Fruit fly (Drosophila melanogaster) whole organism, prepupa: Measurements from ENCODE around the gene CG43658.

Experiments used
- CG10631 ChIP-seq: fragments of 200-800 bp; sonication (Bioruptor generic); optimal IDR thresholded peaks from 2 replicates; lab custom pipeline; 2016; ENCODE audit warnings: missing biosample characterization, missing genetic modification characterization
- CG11294 ChIP-seq: fragments of 200-800 bp; sonication (Bioruptor generic); IDR thresholded peaks from 2 replicates; pipeline ENCODE4 v1.3.6; 2022; ENCODE audit warnings: missing biosample characterization, missing genetic modification characterization
- CG11902 ChIP-seq: fragments of 200-800 bp; sonication (Bioruptor generic); optimal IDR thresholded peaks from 3 replicates; lab custom pipeline; 2016; ENCODE audit warnings: missing biosample characterization, missing genetic modification characterization
- CG16779 ChIP-seq: fragments of 200-800 bp; sonication (Bioruptor generic); optimal IDR thresholded peaks from 3 replicates; lab custom pipeline; 2017; ENCODE audit warnings: missing biosample characterization, mild to moderate bottlenecking, missing genetic modification characterization
- CG3032 ChIP-seq: fragments of 200-800 bp; optimal IDR thresholded peaks from 2 replicates; lab custom pipeline; 2019; ENCODE audit warnings: missing biosample characterization, mild to moderate bottlenecking, missing genetic modification characterization, moderate library complexity
- CG31627 ChIP-seq: fragments of 200-800 bp; sonication (Bioruptor generic); optimal IDR thresholded peaks from 3 replicates; lab custom pipeline; 2016; ENCODE audit warnings: missing biosample characterization, missing genetic modification characterization
- CG32006 ChIP-seq: fragments of 200-800 bp; sonication (Bioruptor generic); optimal IDR thresholded peaks from 3 replicates; lab custom pipeline; 2017; ENCODE audit warnings: missing biosample characterization, mild to moderate bottlenecking, missing genetic modification characterization
- CG34406 ChIP-seq: fragments of 200-800 bp; sonication (Bioruptor generic); optimal IDR thresholded peaks from 3 replicates; lab custom pipeline; 2016; ENCODE audit warnings: missing biosample characterization, missing genetic modification characterization
- CG3919 ChIP-seq: fragments of 200-800 bp; sonication (Bioruptor generic); optimal IDR thresholded peaks from 3 replicates; lab custom pipeline; 2016; ENCODE audit warnings: missing biosample characterization, missing genetic modification characterization
- CG4318 ChIP-seq: fragments of 200-800 bp; sonication (Bioruptor generic); optimal IDR thresholded peaks from 3 replicates; lab custom pipeline; 2017; ENCODE audit warnings: missing biosample characterization, mild to moderate bottlenecking, missing genetic modification characterization
- CG6163 ChIP-seq: fragments of 200-800 bp; sonication (Bioruptor generic); IDR thresholded peaks from 3 replicates; pipeline ENCODE4 v1.3.6; 2022; ENCODE audit warnings: missing biosample characterization, missing genetic modification characterization
- CG6276 ChIP-seq: fragments of 200-800 bp; sonication (Bioruptor generic); optimal IDR thresholded peaks from 2 replicates; lab custom pipeline; 2017; ENCODE audit warnings: missing biosample characterization, mild to moderate bottlenecking, missing genetic modification characterization
- CG6792 ChIP-seq: fragments of 200-800 bp; sonication (Bioruptor generic); optimal IDR thresholded peaks from 3 replicates; lab custom pipeline; 2016; ENCODE audit warnings: missing biosample characterization, missing genetic modification characterization
- CG6808 ChIP-seq: fragments of 200-800 bp; sonication (Bioruptor generic); optimal IDR thresholded peaks from 3 replicates; lab custom pipeline; 2017; ENCODE audit warnings: missing biosample characterization, missing genetic modification characterization, mild to moderate bottlenecking, moderate library complexity, missing genetic modification reagents
- CG6854 ChIP-seq: fragments of 200-800 bp; sonication (Bioruptor generic); optimal IDR thresholded peaks from 2 replicates; lab custom pipeline; 2017; ENCODE audit warnings: missing biosample characterization, mild to moderate bottlenecking, missing genetic modification characterization
- CG7368 ChIP-seq: fragments of 200-800 bp; sonication (Bioruptor generic); optimal IDR thresholded peaks from 3 replicates; lab custom pipeline; 2016; ENCODE audit warnings: missing biosample characterization, missing genetic modification characterization
- CG8119 ChIP-seq: fragments of 200-800 bp; sonication (Bioruptor generic); IDR thresholded peaks from 3 replicates; pipeline ENCODE4 v1.3.6; 2022; ENCODE audit warnings: missing biosample characterization, missing genetic modification characterization
- CG8319 ChIP-seq: fragments of 200-800 bp; sonication (Bioruptor generic); optimal IDR thresholded peaks from 3 replicates; lab custom pipeline; 2016; ENCODE audit warnings: missing biosample characterization, missing genetic modification characterization
- CG8632 ChIP-seq: fragments of 200-800 bp; sonication (Bioruptor generic); optimal IDR thresholded peaks from 3 replicates; lab custom pipeline; 2016; ENCODE audit warnings: missing biosample characterization, missing genetic modification characterization
- CG9139 ChIP-seq: fragments of 200-800 bp; sonication (Bioruptor generic); optimal IDR thresholded peaks from 3 replicates; lab custom pipeline; 2017; ENCODE audit warnings: missing biosample characterization, mild to moderate bottlenecking, missing genetic modification characterization
- Eip75B ChIP-seq: fragments of 200-800 bp; sonication (Bioruptor generic); optimal IDR thresholded peaks from 3 replicates; lab custom pipeline; 2016; ENCODE audit warnings: missing biosample characterization, missing genetic modification characterization
- Eip78C ChIP-seq: fragments of 200-800 bp; sonication (Bioruptor generic); peaks from one replicate; lab custom pipeline; 2016; ENCODE audit warnings: missing biosample characterization, missing genetic modification characterization
- Ets21C ChIP-seq: fragments of 200-800 bp; sonication (Bioruptor generic); optimal IDR thresholded peaks from 3 replicates; lab custom pipeline; 2016; ENCODE audit warnings: missing biosample characterization, missing genetic modification characterization
- Ets96B ChIP-seq: fragments of 200-800 bp; optimal IDR thresholded peaks from 2 replicates; lab custom pipeline; 2019; ENCODE audit warnings: missing biosample characterization, mild to moderate bottlenecking, missing genetic modification characterization, moderate library complexity
- Gug ChIP-seq: fragments of 200-800 bp; sonication (Bioruptor generic); IDR thresholded peaks from 2 replicates; pipeline ENCODE4 v1.3.6; 2022; ENCODE audit warnings: missing biosample characterization, missing genetic modification characterization
- Hr38 ChIP-seq: sonication (Bioruptor generic); optimal IDR thresholded peaks from 2 replicates; lab custom pipeline; 2016; ENCODE audit warnings: missing biosample characterization, missing genetic modification characterization
- Hr4 ChIP-seq: fragments of 200-800 bp; sonication (Bioruptor generic); optimal IDR thresholded peaks from 3 replicates; lab custom pipeline; 2016; ENCODE audit warnings: missing biosample characterization, missing genetic modification characterization
- Lpt ChIP-seq: fragments of 200-800 bp; sonication (Bioruptor generic); optimal IDR thresholded peaks from 3 replicates; lab custom pipeline; 2016; ENCODE audit warnings: missing biosample characterization, missing genetic modification characterization
- Met ChIP-seq: fragments of 200-800 bp; sonication (Bioruptor generic); optimal IDR thresholded peaks from 3 replicates; lab custom pipeline; 2016; ENCODE audit warnings: missing biosample characterization, missing genetic modification characterization
- OdsH ChIP-seq: fragments of 200-800 bp; sonication (Bioruptor generic); optimal IDR thresholded peaks from 3 replicates; lab custom pipeline; 2016; ENCODE audit warnings: missing biosample characterization, missing genetic modification characterization
- Smox ChIP-seq: fragments of 200-800 bp; sonication (Bioruptor generic); optimal IDR thresholded peaks from 3 replicates; lab custom pipeline; 2016; ENCODE audit warnings: missing biosample characterization, missing genetic modification characterization
- Sox102F ChIP-seq: fragments of 200-800 bp; sonication (Bioruptor generic); optimal IDR thresholded peaks from 2 replicates; lab custom pipeline; 2016; ENCODE audit warnings: missing biosample characterization, mild to moderate bottlenecking, missing genetic modification characterization
- achi ChIP-seq: fragments of 200-800 bp; sonication (Bioruptor generic); optimal IDR thresholded peaks from 3 replicates; lab custom pipeline; 2016; ENCODE audit warnings: missing biosample characterization, missing genetic modification characterization
- acj6 ChIP-seq: fragments of 200-800 bp; sonication (Bioruptor generic); optimal IDR thresholded peaks from 3 replicates; lab custom pipeline; 2016; ENCODE audit warnings: missing biosample characterization, missing genetic modification characterization
- cyc ChIP-seq: fragments of 200-800 bp; sonication (Bioruptor generic); optimal IDR thresholded peaks from 3 replicates; lab custom pipeline; 2016; ENCODE audit warnings: missing biosample characterization, missing genetic modification characterization
- dac ChIP-seq: fragments of 200-800 bp; sonication (Bioruptor generic); optimal IDR thresholded peaks from 2 replicates; lab custom pipeline; 2017; ENCODE audit warnings: missing biosample characterization, mild to moderate bottlenecking, missing genetic modification characterization
- dsx ChIP-seq: fragments of 200-800 bp; optimal IDR thresholded peaks from 3 replicates; lab custom pipeline; 2019; ENCODE audit warnings: missing biosample characterization, mild to moderate bottlenecking, missing genetic modification characterization, moderate library complexity; ENCODE audit not compliant: poor library complexity, severe bottlenecking
- eg ChIP-seq: fragments of 200-800 bp; sonication (Bioruptor generic); IDR thresholded peaks from 3 replicates; pipeline ENCODE4 v1.3.6; 2022; ENCODE audit warnings: missing biosample characterization, missing genetic modification characterization
- esn ChIP-seq: fragments of 200-800 bp; sonication (Bioruptor generic); optimal IDR thresholded peaks from 2 replicates; lab custom pipeline; 2016; ENCODE audit warnings: missing biosample characterization, mild to moderate bottlenecking, missing genetic modification characterization, moderate library complexity
- fd85E ChIP-seq: fragments of 200-800 bp; sonication (Bioruptor generic); optimal IDR thresholded peaks from 3 replicates; lab custom pipeline; 2016; ENCODE audit warnings: missing biosample characterization, missing genetic modification characterization
- lz ChIP-seq: fragments of 200-800 bp; sonication (Bioruptor generic); optimal IDR thresholded peaks from 3 replicates; lab custom pipeline; 2016; ENCODE audit warnings: missing biosample characterization, missing genetic modification characterization
- net ChIP-seq: fragments of 200-800 bp; sonication (Bioruptor generic); optimal IDR thresholded peaks from 3 replicates; lab custom pipeline; 2016; ENCODE audit warnings: missing biosample characterization, missing genetic modification characterization
- pdm3 ChIP-seq: fragments of 200-800 bp; sonication (Bioruptor generic); optimal IDR thresholded peaks from 3 replicates; lab custom pipeline; 2016; ENCODE audit warnings: missing biosample characterization, missing genetic modification characterization
- salr ChIP-seq, 2 experiments: fragments of 200-800 bp; sonication (Bioruptor generic); optimal IDR thresholded peaks; 3 replicates each; lab custom pipeline; 2016 to 2018; ENCODE audit warnings: missing biosample characterization in 2 of 2, missing genetic modification characterization in 2 of 2, mild to moderate bottlenecking in 1 of 2
- spab ChIP-seq: fragments of 200-800 bp; sonication (Bioruptor generic); optimal IDR thresholded peaks from 2 replicates; lab custom pipeline; 2017; ENCODE audit warnings: missing biosample characterization, mild to moderate bottlenecking, missing genetic modification characterization, missing genetic modification reagents
- svp ChIP-seq: fragments of 200-800 bp; sonication (Bioruptor generic); peaks from one replicate; lab custom pipeline; 2016; ENCODE audit warnings: missing biosample characterization, missing genetic modification characterization
- topi ChIP-seq: fragments of 200-800 bp; sonication (Bioruptor generic); optimal IDR thresholded peaks from 3 replicates; lab custom pipeline; 2016; ENCODE audit warnings: missing biosample characterization, missing genetic modification characterization
- vri ChIP-seq: fragments of 200-800 bp; sonication (Bioruptor generic); optimal IDR thresholded peaks from 3 replicates; lab custom pipeline; 2016; ENCODE audit warnings: missing biosample characterization, mild to moderate bottlenecking, missing genetic modification characterization

Gene CG43658

dm6 chrX:17550957-17551356, 10.0 kb downstream of the CG43658 start (continued):
- TF ChIP-seq CG31627 (GFP tag; lab: Kevin White, UChicago) (peak; percentile 47), pdm3 (peak; percentile 60), Hr4 (GFP tag; lab: Kevin White, UChicago) (peak; percentile 28), dsx (GFP tag; lab: Kevin White, UChicago) (peak; percentile 53), esn (GFP tag; lab: Kevin White, UChicago) (peak; percentile 74), spab (GFP tag; lab: Kevin White, UChicago) (peak; percentile 50), fd85E (GFP tag; lab: Kevin White, UChicago) (no peak), Ets96B (tag; lab: Kevin White, UChicago) (peak; percentile 48), topi (GFP tag; lab: Kevin White, UChicago) (peak; percentile 59), salr (GFP tag; optimal IDR thresholded peaks at IDR 0.05; lab: Kevin White, UChicago) (peak; percentile 1 to 10), CG32006 (GFP tag; lab: Kevin White, UChicago) (peak; percentile 53), Ets21C (GFP tag; lab: Kevin White, UChicago) (peak; percentile 13), CG8119 (GFP tag; lab: Robert Waterston, UW) (peak; percentile 64), Hr38 (GFP tag; lab: Kevin White, UChicago) (no peak), vri (GFP tag; lab: Kevin White, UChicago) (peak; percentile 47), net (GFP tag; lab: Kevin White, UChicago) (peak; percentile 32), CG3032 (tag; lab: Kevin White, UChicago) (peak; percentile 63), CG6163 (peak; percentile 85), eg (GFP tag; lab: Robert Waterston, UW) (peak; percentile 73), CG10631 (GFP tag; lab: Kevin White, UChicago) (peak; percentile 63), CG6276 (GFP tag; lab: Kevin White, UChicago) (no peak), svp (peak; percentile 90), CG6792 (GFP tag; lab: Kevin White, UChicago) (peak; percentile 57), Gug (GFP tag; lab: Robert Waterston, UW) (peak; percentile 29; the same call in 1 of the 2 replicates), CG34406 (GFP tag; lab: Kevin White, UChicago) (peak; percentile 54), CG4318 (GFP tag; lab: Kevin White, UChicago) (peak; percentile 22), Lpt (peak; percentile 10), Eip78C (peak; percentile 89), CG16779 (tag; lab: Kevin White, UChicago) (no peak), OdsH (GFP tag; lab: Kevin White, UChicago) (peak; percentile 62), lz (peak; percentile 62), achi (GFP tag; lab: Kevin White, UChicago) (peak; percentile 67), acj6 (peak; percentile 41), dac (GFP tag; lab: Kevin White, UChicago) (no peak), CG11294 (GFP tag; lab: Robert Waterston, UW) (no peak), CG11902 (GFP tag; lab: Kevin White, UChicago) (peak; percentile 8), Smox (GFP tag; lab: Kevin White, UChicago) (peak; percentile 65), CG3919 (peak; percentile 25)

- TF ChIP-seq CG9139 (GFP tag; lab: Kevin White, UChicago), result no peak
- TF ChIP-seq Smox (GFP tag; lab: Kevin White, UChicago), result peak; percentile 67
- TF ChIP-seq CG31627 (GFP tag; lab: Kevin White, UChicago), result peak; percentile 57
- TF ChIP-seq esn (GFP tag; lab: Kevin White, UChicago), result peak; percentile 69
- no peak for TF ChIP-seq CG11294 (GFP tag; lab: Robert Waterston, UW)
- no peak for TF ChIP-seq dsx (GFP tag; lab: Kevin White, UChicago)
- peak; percentile 33 for TF ChIP-seq Ets21C (GFP tag; lab: Kevin White, UChicago)
- no peak for TF ChIP-seq CG6854 (GFP tag; lab: Kevin White, UChicago)
- TF ChIP-seq CG4318 (GFP tag; lab: Kevin White, UChicago), result no peak
- TF ChIP-seq fd85E (GFP tag; lab: Kevin White, UChicago), result no peak
- peak; percentile 46 for TF ChIP-seq CG8632 (GFP tag; lab: Kevin White, UChicago)
- peak; percentile 2 for TF ChIP-seq CG6792 (GFP tag; lab: Kevin White, UChicago)
- peak; percentile 61 for TF ChIP-seq cyc (GFP tag; lab: Kevin White, UChicago)
- no peak for TF ChIP-seq CG6163
- TF ChIP-seq Met (GFP tag; lab: Kevin White, UChicago), result peak; percentile 63
- peak; percentile 70 for TF ChIP-seq Eip78C
- peak; percentile 33 for TF ChIP-seq CG32006 (GFP tag; lab: Kevin White, UChicago)
- no peak for TF ChIP-seq CG3919
- TF ChIP-seq pdm3, result peak; percentile 31
- no peak for TF ChIP-seq Lpt
- peak; percentile 26 for TF ChIP-seq Sox102F
- no peak for TF ChIP-seq Gug (GFP tag; lab: Robert Waterston, UW)
- TF ChIP-seq Eip75B, result no peak
- no peak for TF ChIP-seq CG8319 (GFP tag; lab: Kevin White, UChicago)
- no peak for TF ChIP-seq net (GFP tag; lab: Kevin White, UChicago)
- peak; percentile 26 for TF ChIP-seq acj6
- no peak for TF ChIP-seq CG6808 (GFP tag; lab: Kevin White, UChicago)
- TF ChIP-seq CG16779 (tag; lab: Kevin White, UChicago), result no peak
- peak; percentile 2 for TF ChIP-seq CG11902 (GFP tag; lab: Kevin White, UChicago)
- TF ChIP-seq CG10631 (GFP tag; lab: Kevin White, UChicago), result peak; percentile 32
- no peak for TF ChIP-seq CG7368 (GFP tag; lab: Kevin White, UChicago)
These were observed 10.7 kb downstream of the CG43658 start for dm6 chrX:17550307-17550706.
